Fruit fly (Drosophila melanogaster) whole organism, embryonic: ENCODE measurements around the gene Tehao.
A peak's percentile ranks its signal among the peaks of the same experiment; 100 is the strongest.

Source experiments
- ATbp ChIP-seq: fragments of 200-800 bp; sonication (Bioruptor generic); optimal IDR thresholded peaks from 2 replicates; lab custom pipeline; 2017; ENCODE audit warnings: missing biosample characterization, mild to moderate bottlenecking, missing genetic modification characterization, missing genetic modification reagents
- CG10209 ChIP-seq: fragments of 200-800 bp; sonication (Bioruptor generic); optimal IDR thresholded peaks from 3 replicates; lab custom pipeline; 2017; ENCODE audit warnings: missing biosample characterization, mild to moderate bottlenecking, missing genetic modification characterization, missing genetic modification reagents
- CG11504 ChIP-seq: fragments of 200-800 bp; sonication (Bioruptor generic); optimal IDR thresholded peaks from 3 replicates; lab custom pipeline; 2019; ENCODE audit warnings: missing biosample characterization, mild to moderate bottlenecking, missing genetic modification characterization, moderate library complexity
- CG15601 ChIP-seq: fragments of 200-800 bp; sonication (Bioruptor generic); optimal IDR thresholded peaks from 3 replicates; lab custom pipeline; 2019; ENCODE audit warnings: missing biosample characterization, mild to moderate bottlenecking, missing genetic modification characterization, moderate library complexity
- CG16863 ChIP-seq: fragments of 200-800 bp; sonication (Bioruptor generic); optimal IDR thresholded peaks from 3 replicates; lab custom pipeline; 2016; ENCODE audit warnings: missing biosample characterization, missing genetic modification characterization
- CG17568 ChIP-seq: fragments of 200-800 bp; sonication (Bioruptor generic); optimal IDR thresholded peaks from 2 replicates; lab custom pipeline; 2018; ENCODE audit warnings: missing biosample characterization, mild to moderate bottlenecking, missing genetic modification characterization, moderate library complexity
- CG2678 ChIP-seq: fragments of 200-800 bp; sonication (Bioruptor generic); optimal IDR thresholded peaks from 3 replicates; lab custom pipeline; 2019; ENCODE audit warnings: missing biosample characterization, mild to moderate bottlenecking, missing genetic modification characterization, moderate library complexity
- CG3281 ChIP-seq: fragments of 200-800 bp; sonication (Bioruptor generic); optimal IDR thresholded peaks from 3 replicates; lab custom pipeline; 2017; ENCODE audit warnings: missing biosample characterization, mild to moderate bottlenecking, missing genetic modification characterization
- CG4820 ChIP-seq: fragments of 200-800 bp; sonication (Bioruptor generic); optimal IDR thresholded peaks from 3 replicates; lab custom pipeline; 2016; ENCODE audit warnings: missing biosample characterization, missing genetic modification characterization
- CG6272 ChIP-seq: fragments of 200-800 bp; sonication (Bioruptor generic); IDR thresholded peaks from 2 replicates; pipeline ENCODE4 v1.3.6; 2022; ENCODE audit warnings: missing biosample characterization, missing genetic modification characterization
- CG6654 ChIP-seq: fragments of 200-800 bp; sonication (Bioruptor generic); optimal IDR thresholded peaks from 2 replicates; lab custom pipeline; 2017; ENCODE audit warnings: missing biosample characterization, mild to moderate bottlenecking, missing genetic modification characterization
- CG6683 ChIP-seq: fragments of 200-800 bp; sonication (Bioruptor generic); optimal IDR thresholded peaks from 2 replicates; lab custom pipeline; 2017; ENCODE audit warnings: missing biosample characterization, mild to moderate bottlenecking, missing genetic modification characterization, missing genetic modification reagents
- CG8359 ChIP-seq: fragments of 200-800 bp; sonication (Bioruptor generic); optimal IDR thresholded peaks from 2 replicates; lab custom pipeline; 2017; ENCODE audit warnings: missing biosample characterization, mild to moderate bottlenecking, missing genetic modification characterization, borderline replicate concordance
- CTCF ChIP-seq: fragments of 200-800 bp; sonication (Bioruptor generic); optimal IDR thresholded peaks from 2 replicates; lab custom pipeline; 2017; ENCODE audit warnings: missing biosample characterization, mild to moderate bottlenecking, missing genetic modification characterization, moderate library complexity
- D19B ChIP-seq: fragments of 200-800 bp; sonication (Bioruptor generic); optimal IDR thresholded peaks from 2 replicates; lab custom pipeline; 2017; ENCODE audit warnings: missing biosample characterization, mild to moderate bottlenecking, missing genetic modification characterization
- Fer3 ChIP-seq: fragments of 200-800 bp; sonication (Bioruptor generic); optimal IDR thresholded peaks from 2 replicates; lab custom pipeline; 2018; ENCODE audit warnings: missing biosample characterization, mild to moderate bottlenecking, missing genetic modification characterization, moderate library complexity
- GATAe ChIP-seq: fragments of 200-800 bp; sonication (Bioruptor generic); conservative IDR thresholded peaks from 2 replicates; pipeline ENCODE4 v1.3.6; 2022; ENCODE audit warnings: missing biosample characterization, missing genetic modification characterization
- H2.0 ChIP-seq: fragments of 200-800 bp; sonication (Bioruptor generic); IDR thresholded peaks from 2 replicates; pipeline ENCODE4 v1.3.6; 2022; ENCODE audit warnings: missing biosample characterization, missing genetic modification characterization
- HLHmδ ChIP-seq: fragments of 200-800 bp; sonication (Bioruptor generic); optimal IDR thresholded peaks from 2 replicates; lab custom pipeline; 2018; ENCODE audit warnings: missing biosample characterization, mild to moderate bottlenecking, missing genetic modification characterization, moderate library complexity
- Hr3 ChIP-seq: fragments of 200-800 bp; sonication (Bioruptor generic); optimal IDR thresholded peaks from 3 replicates; lab custom pipeline; 2016; ENCODE audit warnings: missing biosample characterization, missing genetic modification characterization
- NFAT ChIP-seq: fragments of 200-800 bp; sonication (Bioruptor generic); IDR thresholded peaks from 2 replicates; pipeline ENCODE4 v1.3.6; 2022; ENCODE audit warnings: missing biosample characterization, missing genetic modification characterization
- NK7.1 ChIP-seq: fragments of 200-800 bp; sonication (Bioruptor generic); optimal IDR thresholded peaks from 3 replicates; lab custom pipeline; 2016; ENCODE audit warnings: missing biosample characterization, missing genetic modification characterization
- Nf-YA ChIP-seq: fragments of 200-800 bp; sonication (Bioruptor generic); IDR thresholded peaks from 2 replicates; pipeline ENCODE4 v1.3.6; 2022; ENCODE audit warnings: missing biosample characterization, missing genetic modification characterization
- Opbp ChIP-seq: fragments of 200-800 bp; sonication (Bioruptor generic); IDR thresholded peaks from 3 replicates; pipeline ENCODE4 v1.3.6; 2022; ENCODE audit warnings: missing biosample characterization, missing genetic modification characterization; ENCODE audit not compliant: partially characterized antibody
- PHDP ChIP-seq: fragments of 200-800 bp; sonication (Bioruptor generic); optimal IDR thresholded peaks from 3 replicates; lab custom pipeline; 2018; ENCODE audit warnings: missing biosample characterization, mild to moderate bottlenecking, missing genetic modification characterization, moderate library complexity
- Poxn ChIP-seq: fragments of 200-800 bp; sonication (Bioruptor generic); IDR thresholded peaks from 2 replicates; pipeline ENCODE4 v1.3.6; 2022; ENCODE audit warnings: missing biosample characterization, missing genetic modification characterization
- Tbp ChIP-seq: fragments of >200 bp; optimal IDR thresholded peaks from 2 replicates; lab custom pipeline; 2018; ENCODE audit warnings: missing biosample characterization, missing genetic modification characterization
- Vsx1 ChIP-seq: fragments of 200-800 bp; sonication (Bioruptor generic); optimal IDR thresholded peaks from 2 replicates; lab custom pipeline; 2017; ENCODE audit warnings: missing biosample characterization, mild to moderate bottlenecking, missing genetic modification characterization, missing genetic modification reagents
- bcd ChIP-seq: fragments of 200-800 bp; sonication (Bioruptor generic); optimal IDR thresholded peaks from 2 replicates; lab custom pipeline; 2017; ENCODE audit warnings: missing biosample characterization, mild to moderate bottlenecking, missing genetic modification characterization
- br ChIP-seq: fragments of >200 bp; optimal IDR thresholded peaks from 2 replicates; lab custom pipeline; 2017
- bsh ChIP-seq, 2 experiments: fragments of 200-800 bp; sonication (Bioruptor generic); optimal IDR thresholded peaks; 2 replicates each; lab custom pipeline; 2017 to 2018; ENCODE audit warnings: mild to moderate bottlenecking in 2 of 2, missing biosample characterization in 2 of 2, missing genetic modification characterization in 2 of 2, moderate library complexity in 1 of 2
- caup ChIP-seq: fragments of 200-800 bp; sonication (Bioruptor generic); optimal IDR thresholded peaks from 3 replicates; lab custom pipeline; 2017; ENCODE audit warnings: missing biosample characterization, mild to moderate bottlenecking, missing genetic modification characterization, moderate library complexity; ENCODE audit not compliant: severe bottlenecking
- crp ChIP-seq, 2 experiments: fragments of 200-800 bp; sonication (Bioruptor generic); optimal IDR thresholded peaks; 2 replicates in 1 of 2; 3 replicates in 1 of 2; lab custom pipeline; 2017; ENCODE audit warnings: missing biosample characterization in 2 of 2, missing genetic modification characterization in 2 of 2, mild to moderate bottlenecking in 1 of 2, moderate library complexity in 1 of 2
- dm ChIP-seq: fragments of 200-800 bp; sonication (Bioruptor generic); optimal IDR thresholded peaks from 3 replicates; lab custom pipeline; 2016; ENCODE audit warnings: missing biosample characterization, missing genetic modification characterization
- dpn ChIP-seq, 2 experiments: fragments of 200-800 bp; sonication (Bioruptor generic); optimal IDR thresholded peaks; 3 replicates each; lab custom pipeline; 2016; ENCODE audit warnings: missing biosample characterization in 2 of 2, missing genetic modification characterization in 2 of 2
- en ChIP-seq: fragments of 200-800 bp; sonication (Bioruptor generic); optimal IDR thresholded peaks from 2 replicates; lab custom pipeline; 2016; ENCODE audit warnings: missing biosample characterization, missing genetic modification characterization
- fd3F ChIP-seq: fragments of 200-800 bp; sonication (Bioruptor generic); optimal IDR thresholded peaks from 2 replicates; lab custom pipeline; 2018; ENCODE audit warnings: missing biosample characterization, mild to moderate bottlenecking, missing genetic modification characterization, moderate library complexity
- gcm2 ChIP-seq: fragments of 200-800 bp; sonication (Bioruptor generic); optimal IDR thresholded peaks from 2 replicates; lab custom pipeline; 2016; ENCODE audit warnings: missing biosample characterization, missing genetic modification characterization
- grn ChIP-seq: fragments of 200-800 bp; sonication (Bioruptor generic); optimal IDR thresholded peaks from 3 replicates; lab custom pipeline; 2017; ENCODE audit warnings: missing biosample characterization, missing genetic modification characterization
- gt ChIP-seq: fragments of 200-800 bp; sonication (Bioruptor generic); IDR thresholded peaks from 2 replicates; pipeline ENCODE4 v1.3.6; 2022; ENCODE audit warnings: missing biosample characterization, missing genetic modification characterization
- ind ChIP-seq: fragments of 200-800 bp; sonication (Bioruptor generic); optimal IDR thresholded peaks from 3 replicates; lab custom pipeline; 2016; ENCODE audit warnings: missing biosample characterization, missing genetic modification characterization
- ken ChIP-seq: fragments of 200-800 bp; sonication (Bioruptor generic); IDR thresholded peaks from 3 replicates; pipeline ENCODE4 v1.3.6; 2022; ENCODE audit warnings: missing biosample characterization, missing genetic modification characterization
- lola ChIP-seq, 3 experiments: fragments of >200 bp in 2 of 3; fragments of 200-800 bp in 1 of 3; sonication (Bioruptor generic) in 1 of 3; optimal IDR thresholded peaks; 2 replicates each; lab custom pipeline; 2017 to 2019; ENCODE audit warnings: missing biosample characterization in 3 of 3, missing genetic modification characterization in 3 of 3, mild to moderate bottlenecking in 1 of 3, moderate library complexity in 1 of 3
- lov ChIP-seq, 2 experiments: fragments of 200-800 bp in 1 of 2; fragments of >200 bp in 1 of 2; sonication (Bioruptor generic) in 1 of 2; IDR thresholded peaks in 1 of 2; optimal IDR thresholded peaks in 1 of 2; 2 replicates in 1 of 2; 3 replicates in 1 of 2; pipeline versions ENCODE4 v1.3.6 to Lab custom; 2017 to 2022; ENCODE audit warnings: missing biosample characterization in 1 of 2, missing genetic modification characterization in 1 of 2
- pita ChIP-seq: fragments of 200-800 bp; sonication (Bioruptor generic); optimal IDR thresholded peaks from 2 replicates; lab custom pipeline; 2017; ENCODE audit warnings: missing biosample characterization, mild to moderate bottlenecking, missing genetic modification characterization
- run ChIP-seq: fragments of 200-800 bp; sonication (Bioruptor generic); optimal IDR thresholded peaks from 3 replicates; lab custom pipeline; 2018; ENCODE audit warnings: missing biosample characterization, mild to moderate bottlenecking, missing genetic modification characterization
- sd ChIP-seq: fragments of 200-800 bp; sonication (Bioruptor generic); optimal IDR thresholded peaks from 3 replicates; lab custom pipeline; 2018; ENCODE audit warnings: missing biosample characterization, mild to moderate bottlenecking, missing genetic modification characterization, moderate library complexity
- seq ChIP-seq: fragments of 200-800 bp; sonication (Bioruptor generic); IDR thresholded peaks from 2 replicates; pipeline ENCODE4 v1.3.6; 2022; ENCODE audit warnings: missing biosample characterization, missing genetic modification characterization
- stc ChIP-seq: fragments of 200-800 bp; sonication (Bioruptor generic); IDR thresholded peaks from 2 replicates; pipeline ENCODE4 v1.3.6; 2022; ENCODE audit warnings: missing biosample characterization, missing genetic modification characterization
- toy ChIP-seq: fragments of 200-800 bp; sonication (Bioruptor generic); IDR thresholded peaks from 2 replicates; pipeline ENCODE4 v1.3.6; 2022; ENCODE audit warnings: missing biosample characterization, missing genetic modification characterization

The Tehao gene

DNA sequence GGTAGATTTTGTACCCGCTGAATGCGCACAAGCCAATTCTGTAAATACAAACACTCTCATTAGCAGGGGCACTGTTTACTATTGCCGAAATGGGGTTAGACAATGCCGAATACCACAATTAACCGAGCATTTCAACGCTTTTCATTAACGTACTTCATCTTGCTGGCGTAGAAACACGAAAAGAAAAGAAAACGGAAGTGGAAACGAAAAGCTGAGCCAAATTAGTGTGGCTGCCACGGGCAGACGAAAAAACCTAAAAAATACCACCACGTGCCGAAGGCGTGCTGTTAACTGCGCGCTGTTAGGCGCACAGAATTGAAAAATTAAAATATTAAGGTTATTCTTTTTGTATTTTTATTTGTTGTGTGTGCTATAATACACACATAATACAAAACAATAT is 40.5 kb upstream of the Tehao start, which contains the start of gene RpL24 (continued):
- TF ChIP-seq CG2678 (peak; percentile 82), D19B (GFP tag; lab: Kevin White, UChicago) (peak; percentile 80), dm (peak; percentile 99), Opbp (GFP tag; lab: Robert Waterston, UW) (0 out of 3 replicates have a peak, but pooled peaks have one; percentile 11), Tbp (no peak), gt (GFP tag; lab: Robert Waterston, UW) (no peak), CG10209 (GFP tag; lab: Kevin White, UChicago) (peak; percentile 91), Poxn (no peak), en (GFP tag; lab: Kevin White, UChicago) (peak; percentile 94), lola (GFP tag; optimal IDR thresholded peaks at IDR 0.05; lab: Kevin White, UChicago) (peak in 1 of 3 experiments; percentile 56), ind (GFP tag; lab: Kevin White, UChicago) (peak; percentile 67), toy (GFP tag; lab: Robert Waterston, UW) (peak; percentile 71; the same call in 1 of the 2 replicates), gcm2 (peak; percentile 90), bcd (GFP tag; lab: Kevin White, UChicago) (peak; percentile 95), Vsx1 (peak; percentile 94), ATbp (GFP tag; lab: Kevin White, UChicago) (peak; percentile 92), GATAe (peak; percentile 60; the same call in 1 of the 2 replicates), NFAT (GFP tag; lab: Robert Waterston, UW) (peak; percentile 91), caup (GFP tag; lab: Kevin White, UChicago) (peak; percentile 99), bsh (GFP tag; optimal IDR thresholded peaks at IDR 0.05; lab: Kevin White, UChicago) (peak; percentile 74 to 84), fd3F (GFP tag; lab: Kevin White, UChicago) (peak; percentile 79), ken (GFP tag; lab: Robert Waterston, UW) (peak; percentile 90), stc (GFP tag; lab: Robert Waterston, UW) (peak; percentile 88), sd (tag; lab: Kevin White, UChicago) (no peak), grn (GFP tag; lab: Kevin White, UChicago) (peak; percentile 77), CG6683 (peak; percentile 90), CTCF (GFP tag; lab: Kevin White, UChicago) (peak; percentile 65), CG8359 (GFP tag; lab: Kevin White, UChicago) (peak; percentile 85), run (tag; lab: Kevin White, UChicago) (peak; percentile 83), lov (optimal IDR thresholded peaks at IDR 0.05; lab: Kevin White, UChicago) (no peak), lov (GFP tag; IDR thresholded peaks at IDR 0.05; lab: Robert Waterston, UW) (peak; percentile 98), dpn (GFP tag; optimal IDR thresholded peaks at IDR 0.05; lab: Kevin White, UChicago) (peak; percentile 80 to 92), NK7.1 (peak; percentile 89), CG17568 (GFP tag; lab: Kevin White, UChicago) (peak; percentile 96), Nf-YA (GFP tag; lab: Robert Waterston, UW) (peak; percentile 83), Hr3 (peak; percentile 68), CG15601 (tag; lab: Kevin White, UChicago) (peak; percentile 84), CG6272 (GFP tag; lab: Robert Waterston, UW) (peak; percentile 64; the same call in 1 of the 2 replicates), CG3281 (GFP tag; lab: Kevin White, UChicago) (peak; percentile 96), pita (GFP tag; lab: Kevin White, UChicago) (no peak), crp (GFP tag; optimal IDR thresholded peaks at IDR 0.05; lab: Kevin White, UChicago) (peak in 1 of 2 experiments; percentile 63), CG6654 (peak; percentile 69), CG16863 (GFP tag; lab: Kevin White, UChicago) (peak; percentile 81), seq (GFP tag; lab: Robert Waterston, UW) (peak; percentile 80), H2.0 (GFP tag; lab: Robert Waterston, UW) (peak; percentile 82), CG11504 (tag; lab: Kevin White, UChicago) (peak; percentile 82), br (lab: Kevin White, UChicago) (no peak), PHDP (tag; lab: Kevin White, UChicago) (peak; percentile 91), HLHmδ (GFP tag; lab: Kevin White, UChicago) (peak; percentile 94), CG4820 (GFP tag; lab: Kevin White, UChicago) (peak; percentile 69), Fer3 (tag; lab: Kevin White, UChicago) (peak; percentile 93)
